Fruit fly (Drosophila melanogaster): ENCODE results near the gene CG5565.

DNA sequence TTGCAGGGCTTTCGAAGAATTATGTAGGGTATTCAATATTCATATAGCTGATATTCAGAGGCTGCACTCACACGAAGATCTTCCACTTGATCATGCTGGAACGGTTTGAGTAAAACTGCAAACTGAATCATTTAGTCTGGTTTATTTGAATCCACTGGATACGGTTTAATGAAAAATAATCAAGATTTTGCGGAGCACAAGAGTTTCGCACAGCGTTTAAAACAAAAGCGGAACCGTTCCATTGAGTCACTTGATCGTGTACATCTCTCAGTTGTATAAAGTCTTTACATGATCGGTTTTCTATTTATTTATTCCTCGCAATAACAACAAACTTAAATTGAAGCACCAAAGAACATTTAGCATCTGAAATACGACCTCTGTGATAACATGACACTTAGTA, 4.0 kb upstream of the CG5565 start, which contains the start of gene CG31659:
- no peak for TF ChIP-seq psq (optimal IDR thresholded peaks at IDR 0.05)
- TF ChIP-seq EcR (GFP tag; optimal IDR thresholded peaks at IDR 0.05): no peak
- no peak for TF ChIP-seq CG8478 (optimal IDR thresholded peaks at IDR 0.05)
- no peak for TF ChIP-seq usp (GFP tag; optimal IDR thresholded peaks at IDR 0.05)
- TF ChIP-seq Dll (optimal IDR thresholded peaks at IDR 0.05): no peak
- TF ChIP-seq pan (optimal IDR thresholded peaks at IDR 0.05): no peak
